Worm (Caenorhabditis elegans) whole organism, young adult: Measurements from ENCODE around the gene R74.2.

Experiments
- B0035.1 ChIP-seq: sonication (generic microtip); optimal IDR thresholded peaks from 2 replicates; lab custom pipeline; 2016; ENCODE audit warnings: missing genetic modification characterization, mild to moderate bottlenecking, missing compliant biosample characterization, missing genotype, missing genetic modification reagents
- F10E7.11 ChIP-seq: sonication (generic microtip); optimal IDR thresholded peaks from 2 replicates; lab custom pipeline; 2017; ENCODE audit warnings: mild to moderate bottlenecking, missing genetic modification characterization, moderate library complexity, missing compliant biosample characterization
- F22D6.2 ChIP-seq: sonication (generic microtip); optimal IDR thresholded peaks from 2 replicates; lab custom pipeline; 2016; ENCODE audit warnings: mild to moderate bottlenecking, missing genetic modification characterization, missing compliant biosample characterization
- F33H1.4 ChIP-seq: fragments of 200-800 bp; sonication (Bioruptor generic); IDR thresholded peaks from 2 replicates; pipeline ENCODE4 v1.3.6; 2022; ENCODE audit warnings: missing genetic modification reagents, missing genetic modification characterization, missing compliant biosample characterization
- F39B2.1 ChIP-seq: fragments of 200-800 bp; sonication (Bioruptor generic); IDR thresholded peaks from 2 replicates; pipeline ENCODE4 v1.3.6; 2022; ENCODE audit warnings: missing genetic modification reagents, missing genetic modification characterization, missing compliant biosample characterization
- F52B5.7 ChIP-seq: sonication (generic microtip); optimal IDR thresholded peaks from 2 replicates; lab custom pipeline; 2016; ENCODE audit warnings: mild to moderate bottlenecking, missing genetic modification characterization, missing compliant biosample characterization
- K12H6.12 ChIP-seq: fragments of 200-800 bp; sonication (Bioruptor generic); optimal IDR thresholded peaks from 2 replicates; lab custom pipeline; 2018; ENCODE audit warnings: mild to moderate bottlenecking, missing genetic modification characterization, missing compliant biosample characterization
- Y56A3A.18 ChIP-seq: fragments of 200-800 bp; sonication (Bioruptor generic); IDR thresholded peaks from 2 replicates; pipeline ENCODE4 v1.3.6; 2022; ENCODE audit warnings: missing genetic modification reagents, missing genetic modification characterization, missing compliant biosample characterization
- Y67H2A.10 ChIP-seq: fragments of 200-800 bp; sonication (Bioruptor generic); conservative IDR thresholded peaks from 2 replicates; pipeline ENCODE4 v1.3.6; 2022; ENCODE audit warnings: missing genetic modification reagents, missing genetic modification characterization, missing compliant biosample characterization
- ZK185.1 ChIP-seq: sonication (generic microtip); optimal IDR thresholded peaks from 2 replicates; lab custom pipeline; 2016; ENCODE audit warnings: mild to moderate bottlenecking, missing genetic modification characterization, missing compliant biosample characterization; ENCODE audit not compliant: poor library complexity, severe bottlenecking
- akir-1 ChIP-seq: fragments of 200-800 bp; sonication (Bioruptor generic); optimal IDR thresholded peaks from 2 replicates; lab custom pipeline; 2018; ENCODE audit warnings: mild to moderate bottlenecking, missing genetic modification characterization, moderate library complexity, missing compliant biosample characterization
- atf-7 ChIP-seq: sonication (generic microtip); optimal IDR thresholded peaks from 2 replicates; lab custom pipeline; 2017; ENCODE audit warnings: mild to moderate bottlenecking, missing genetic modification characterization, missing compliant biosample characterization
- athp-1 ChIP-seq: sonication (generic microtip); optimal IDR thresholded peaks from 2 replicates; lab custom pipeline; 2017; ENCODE audit warnings: mild to moderate bottlenecking, missing genetic modification characterization, missing compliant biosample characterization
- attf-6 ChIP-seq: fragments of 200-800 bp; sonication (Bioruptor generic); IDR thresholded peaks from 2 replicates; pipeline ENCODE4 v1.3.6; 2022; ENCODE audit warnings: missing genetic modification reagents, missing genetic modification characterization, missing compliant biosample characterization
- ceh-100 ChIP-seq: fragments of 200-800 bp; sonication (Bioruptor generic); IDR thresholded peaks from 2 replicates; pipeline ENCODE4 v1.3.6; 2022; ENCODE audit warnings: missing genetic modification reagents, missing genetic modification characterization, missing compliant biosample characterization
- ceh-40 ChIP-seq: fragments of 200-800 bp; sonication (Bioruptor generic); IDR thresholded peaks from 2 replicates; pipeline ENCODE4 v1.3.6; 2022; ENCODE audit warnings: missing genetic modification characterization, missing compliant biosample characterization
- ceh-58 ChIP-seq: fragments of 200-800 bp; sonication (Bioruptor generic); IDR thresholded peaks from 2 replicates; pipeline ENCODE4 v1.3.6; 2022; ENCODE audit warnings: missing genetic modification characterization, missing compliant biosample characterization
- ceh-91 ChIP-seq: fragments of 200-800 bp; sonication (Bioruptor generic); IDR thresholded peaks from 2 replicates; pipeline ENCODE4 v1.3.6; 2022; ENCODE audit warnings: missing genetic modification reagents, missing genetic modification characterization, missing compliant biosample characterization
- chd-7 ChIP-seq: sonication (generic microtip); optimal IDR thresholded peaks from 2 replicates; lab custom pipeline; 2016; ENCODE audit warnings: mild to moderate bottlenecking, missing genetic modification characterization, moderate library complexity, missing compliant biosample characterization
- efl-1 ChIP-seq: fragments of 150-350 bp; optimal IDR thresholded peaks from 2 replicates; lab custom pipeline; 2014; ENCODE audit warnings: missing biosample characterization, missing genetic modification reagents, missing genetic modification characterization
- ets-4 ChIP-seq: fragments of 200-800 bp; sonication (Bioruptor generic); optimal IDR thresholded peaks from 2 replicates; lab custom pipeline; 2018; ENCODE audit warnings: mild to moderate bottlenecking, missing genetic modification characterization, missing compliant biosample characterization
- him-1 ChIP-seq: sonication (generic microtip); optimal IDR thresholded peaks from 2 replicates; lab custom pipeline; 2016; ENCODE audit warnings: missing genotype, missing genetic modification reagents, missing genetic modification characterization, missing compliant biosample characterization
- hlh-12 ChIP-seq: sonication (generic microtip); optimal IDR thresholded peaks from 2 replicates; lab custom pipeline; 2016; ENCODE audit warnings: missing genetic modification characterization, missing compliant biosample characterization
- hmg-1.2 ChIP-seq: fragments of 200-800 bp; sonication (Bioruptor generic); IDR thresholded peaks from 2 replicates; pipeline ENCODE4 v1.3.6; 2022; ENCODE audit warnings: missing genetic modification reagents, missing genetic modification characterization, missing compliant biosample characterization
- let-607 ChIP-seq, 2 experiments: fragments of 200-800 bp in 1 of 2; sonication (Bioruptor generic) in 1 of 2; sonication (generic microtip) in 1 of 2; optimal IDR thresholded peaks; 2 replicates each; lab custom pipeline; 2016 to 2018; ENCODE audit warnings: mild to moderate bottlenecking in 2 of 2, missing compliant biosample characterization in 2 of 2, missing genetic modification characterization in 2 of 2, moderate library complexity in 2 of 2, missing genotype in 1 of 2
- lin-35 ChIP-seq, 3 experiments: fragments of 150-350 bp in 2 of 3; sonication (generic microtip) in 1 of 3; optimal IDR thresholded peaks; 2 replicates each; lab custom pipeline; 2014 to 2018; ENCODE audit warnings: missing biosample characterization in 3 of 3, missing genetic modification characterization in 3 of 3, missing genetic modification reagents in 3 of 3
- lin-54 ChIP-seq: fragments of 200-800 bp; sonication (Bioruptor generic); optimal IDR thresholded peaks from 2 replicates; lab custom pipeline; 2018; ENCODE audit warnings: mild to moderate bottlenecking, missing genetic modification characterization, missing compliant biosample characterization
- lsl-1 ChIP-seq: fragments of 200-800 bp; sonication (Bioruptor generic); optimal IDR thresholded peaks from 2 replicates; lab custom pipeline; 2018; ENCODE audit warnings: mild to moderate bottlenecking, missing genetic modification characterization, moderate library complexity, missing compliant biosample characterization
- mes-4 ChIP-seq: sonication (generic microtip); optimal IDR thresholded peaks from 2 replicates; lab custom pipeline; 2016; ENCODE audit warnings: missing genotype, missing genetic modification characterization, missing compliant biosample characterization
- mxl-1 ChIP-seq: sonication (generic microtip); optimal IDR thresholded peaks from 2 replicates; lab custom pipeline; 2016; ENCODE audit warnings: missing genetic modification characterization, missing compliant biosample characterization
- nfya-1 ChIP-seq: sonication (generic microtip); optimal IDR thresholded peaks from 2 replicates; lab custom pipeline; 2017; ENCODE audit warnings: antibody characterized with exemption, missing compliant biosample characterization, missing genetic modification characterization, borderline replicate concordance; ENCODE audit not compliant: insufficient read depth
- nhr-179 ChIP-seq: sonication (generic microtip); optimal IDR thresholded peaks from 2 replicates; lab custom pipeline; 2016; ENCODE audit warnings: mild to moderate bottlenecking, missing genetic modification characterization, missing compliant biosample characterization
- nhr-80 ChIP-seq: sonication (generic microtip); optimal IDR thresholded peaks from 2 replicates; lab custom pipeline; 2016; ENCODE audit warnings: missing genetic modification characterization, missing compliant biosample characterization
- pbrm-1 ChIP-seq: fragments of 200-800 bp; sonication (Bioruptor generic); IDR thresholded peaks from 2 replicates; pipeline ENCODE4 v1.3.6; 2022; ENCODE audit warnings: missing genetic modification reagents, missing genetic modification characterization, missing compliant biosample characterization
- rcor-1 ChIP-seq: fragments of 200-800 bp; sonication (Bioruptor generic); IDR thresholded peaks from 2 replicates; pipeline ENCODE4 v1.3.6; 2022; ENCODE audit warnings: missing genetic modification reagents, missing genetic modification characterization, missing compliant biosample characterization
- rpc-1 ChIP-seq, 2 experiments: fragments of 150-350 bp in 1 of 2; sonication (generic microtip) in 1 of 2; optimal IDR thresholded peaks; 2 replicates each; lab custom pipeline; 2014 to 2018; ENCODE audit warnings: missing biosample characterization in 1 of 2, missing genetic modification characterization in 1 of 2, missing genetic modification reagents in 1 of 2, missing genotype in 1 of 2
- snpc-1.1 ChIP-seq: sonication (generic microtip); optimal IDR thresholded peaks from 2 replicates; lab custom pipeline; 2017; ENCODE audit warnings: missing genetic modification characterization, mild to moderate bottlenecking, missing compliant biosample characterization, antibody characterized with exemption, moderate library complexity, missing genotype, missing genetic modification reagents; ENCODE audit not compliant: insufficient read depth
- snpc-1.3 ChIP-seq: sonication (generic microtip); optimal IDR thresholded peaks from 2 replicates; lab custom pipeline; 2017; ENCODE audit warnings: missing genetic modification characterization, mild to moderate bottlenecking, missing compliant biosample characterization, antibody characterized with exemption, moderate library complexity, missing genotype, missing genetic modification reagents; ENCODE audit not compliant: insufficient read depth
- snpc-3.4 ChIP-seq: sonication (generic microtip); optimal IDR thresholded peaks from 2 replicates; lab custom pipeline; 2017; ENCODE audit warnings: missing genetic modification characterization, mild to moderate bottlenecking, missing compliant biosample characterization, antibody characterized with exemption, moderate library complexity, missing genotype, missing genetic modification reagents
- snpc-4 ChIP-seq, 5 experiments: fragments of 150-350 bp in 1 of 5; sonication (generic microtip) in 4 of 5; optimal IDR thresholded peaks; 2 replicates each; lab custom pipeline; 2014 to 2018; ENCODE audit warnings: missing genetic modification characterization in 5 of 5, missing biosample characterization in 3 of 5, antibody characterized with exemption in 2 of 5, mild to moderate bottlenecking in 2 of 5, missing compliant biosample characterization in 2 of 5, missing genotype in 2 of 5, moderate library complexity in 2 of 5, missing genetic modification reagents in 1 of 5
- somi-1 ChIP-seq: fragments of 200-800 bp; sonication (Bioruptor generic); optimal IDR thresholded peaks from 2 replicates; lab custom pipeline; 2018; ENCODE audit warnings: mild to moderate bottlenecking, missing genetic modification characterization, missing compliant biosample characterization
- tbp1 ChIP-seq: fragments of 200-800 bp; sonication (Bioruptor generic); optimal IDR thresholded peaks from 2 replicates; lab custom pipeline; 2018; ENCODE audit warnings: mild to moderate bottlenecking, missing genetic modification characterization, missing compliant biosample characterization
- tbx-9 ChIP-seq: sonication (generic microtip); optimal IDR thresholded peaks from 2 replicates; lab custom pipeline; 2016; ENCODE audit warnings: borderline replicate concordance, missing genetic modification characterization, inconsistent platforms, missing compliant biosample characterization
- xnd-1 ChIP-seq: sonication (generic microtip); optimal IDR thresholded peaks from 2 replicates; lab custom pipeline; 2016; ENCODE audit warnings: missing genotype, missing genetic modification reagents, missing genetic modification characterization, missing compliant biosample characterization
- ztf-18 ChIP-seq: sonication (generic microtip); optimal IDR thresholded peaks from 2 replicates; lab custom pipeline; 2016; ENCODE audit warnings: missing genotype, mild to moderate bottlenecking, missing genetic modification characterization, missing compliant biosample characterization
- ztf-25 ChIP-seq: fragments of 200-800 bp; sonication (Bioruptor generic); IDR thresholded peaks from 2 replicates; pipeline ENCODE4 v1.3.6; 2022; ENCODE audit warnings: missing genetic modification reagents, missing genetic modification characterization, missing compliant biosample characterization

The R74.2 gene

ce11 chrIII:4170903-4171377 is 17.0 kb upstream of the R74.2 start, which contains the start of the genes rnf-121 and C16C10.4 (continued):
- TF ChIP-seq rpc-1 (optimal IDR thresholded peaks at IDR 0.05; lab: Kevin White, UChicago) = peak; percentile 56
- TF ChIP-seq rpc-1 (tag; optimal IDR thresholded peaks at IDR 0.05; lab: Kevin White, UChicago) = no peak
- TF ChIP-seq chd-7 = no peak
- peak; percentile 31; the same call in 1 of the 2 replicates for TF ChIP-seq pbrm-1 (GFP tag; lab: Robert Waterston, UW)
- TF ChIP-seq somi-1 (GFP tag; lab: Kevin White, UChicago) = no peak
- no peak for TF ChIP-seq tbx-9 (tag; lab: Kevin White, UChicago)
- TF ChIP-seq efl-1 (GFP tag; lab: Kevin White, UChicago) = peak; percentile 26
- no peak for TF ChIP-seq F39B2.1 (GFP tag; lab: Robert Waterston, UW)
- peak; percentile 1 for TF ChIP-seq nhr-80
- peak; percentile 69 for TF ChIP-seq lin-54 (GFP tag; lab: Kevin White, UChicago)
- no peak for TF ChIP-seq ceh-91 (GFP tag; lab: Robert Waterston, UW)
- no peak for TF ChIP-seq hlh-12 (tag; lab: Kevin White, UChicago)
- no peak for TF ChIP-seq nfya-1 (tag; lab: Kevin White, UChicago)
- TF ChIP-seq ets-4 (GFP tag; lab: Kevin White, UChicago) = no peak
- peak; percentile 20 for TF ChIP-seq F22D6.2 (tag; lab: Kevin White, UChicago)
- no peak for TF ChIP-seq ceh-40 (GFP tag; lab: Robert Waterston, UW)
- no peak; the same call in 1 of the 2 replicates for TF ChIP-seq F33H1.4 (GFP tag; lab: Robert Waterston, UW)
- TF ChIP-seq attf-6 (GFP tag; lab: Robert Waterston, UW) = no peak
- peak; percentile 71 for TF ChIP-seq snpc-1.3 (tag; lab: Kevin White, UChicago)
- TF ChIP-seq snpc-1.1 (tag; lab: Kevin White, UChicago) = peak; percentile 31
- peak; percentile 77 for TF ChIP-seq ceh-100 (GFP tag; lab: Robert Waterston, UW)
- TF ChIP-seq snpc-4 (GFP tag; optimal IDR thresholded peaks at IDR 0.05; lab: Kevin White, UChicago) = peak; percentile 5
- peak in 2 of 4 experiments; percentile 28 to 54 for TF ChIP-seq snpc-4 (tag; optimal IDR thresholded peaks at IDR 0.05; lab: Kevin White, UChicago)
- TF ChIP-seq mxl-1 = no peak
- peak in 1 of 2 experiments; percentile 42 for TF ChIP-seq let-607 (tag; optimal IDR thresholded peaks at IDR 0.05; lab: Kevin White, UChicago)
- peak; percentile 38 for TF ChIP-seq xnd-1 (tag; lab: Kevin White, UChicago)
- TF ChIP-seq B0035.1 = no peak
- peak; percentile 46 for TF ChIP-seq ztf-18 (tag; lab: Kevin White, UChicago)
- peak; percentile 57; the same call in 1 of the 2 replicates for TF ChIP-seq rcor-1 (GFP tag; lab: Robert Waterston, UW)
- no peak for TF ChIP-seq ceh-58 (GFP tag; lab: Robert Waterston, UW)
- TF ChIP-seq him-1 = peak; percentile 0
- peak; percentile 45 for TF ChIP-seq tbp1 (GFP tag; lab: Kevin White, UChicago)
- TF ChIP-seq Y56A3A.18 = no peak
- TF ChIP-seq athp-1 (tag; lab: Kevin White, UChicago) = peak; percentile 40
- TF ChIP-seq lsl-1 (GFP tag; lab: Kevin White, UChicago) = peak; percentile 47
- peak; percentile 29 for TF ChIP-seq F52B5.7 (tag; lab: Kevin White, UChicago)
- no peak for TF ChIP-seq atf-7
- TF ChIP-seq K12H6.12 (tag; lab: Kevin White, UChicago) = peak; percentile 19
- TF ChIP-seq ZK185.1 (tag; lab: Kevin White, UChicago) = peak; percentile 86
- TF ChIP-seq ztf-25 (GFP tag; lab: Robert Waterston, UW) = 0 out of 2 replicates have a peak, but pooled peaks have one; percentile 30
- TF ChIP-seq hmg-1.2 (GFP tag; lab: Robert Waterston, UW) = peak; percentile 38; the same call in 1 of the 2 replicates
- peak in 1 of 3 experiments; percentile 25 for TF ChIP-seq lin-35 (GFP tag; optimal IDR thresholded peaks at IDR 0.05; lab: Kevin White, UChicago)
- TF ChIP-seq Y67H2A.10 (GFP tag; lab: Robert Waterston, UW) = no peak
- TF ChIP-seq mes-4 (tag; lab: Kevin White, UChicago) = no peak
- no peak for TF ChIP-seq akir-1 (GFP tag; lab: Kevin White, UChicago)
- TF ChIP-seq F10E7.11 (tag; lab: Kevin White, UChicago) = no peak
- TF ChIP-seq nhr-179 = no peak
- TF ChIP-seq snpc-3.4 = peak; percentile 83
